Worm (Caenorhabditis elegans): ENCODE results near the gene F54D10.4.
"Not testable (repeated sequence)": the region's sequence is repeated elsewhere in the genome, so short reads cannot be mapped to it uniquely, and the experiment has no call there.

F54D10.4 gene

ce11 chrII:3764486-3764885 is 42.4 kb downstream of the F54D10.4 start, which contains the start of gene srx-112:
srx-112 (minus strand) TSS chrII:3764586.
- TF ChIP-seq nhr-25 (tag; optimal IDR thresholded peaks at IDR 0.05; ENCODE audit: borderline replicate concordance, insufficient read depth) = no peak
- no peak for TF ChIP-seq mdt-29 (GFP tag; IDR thresholded peaks at IDR 0.05)
- no peak for TF ChIP-seq F10B5.3 (tag; optimal IDR thresholded peaks at IDR 0.05)
- TF ChIP-seq mxl-3 (GFP tag; optimal IDR thresholded peaks at IDR 0.05) = no peak
- no peak for TF ChIP-seq hmg-1.1 (GFP tag; IDR thresholded peaks at IDR 0.05)
- no peak for TF ChIP-seq ctbp-1 (GFP tag; IDR thresholded peaks at IDR 0.05)
- TF ChIP-seq lsy-2 (tag; optimal IDR thresholded peaks at IDR 0.05) = no peak
- no peak for TF ChIP-seq dmd-6 (GFP tag; IDR thresholded peaks at IDR 0.05)
- TF ChIP-seq mdl-1 (tag; optimal IDR thresholded peaks at IDR 0.05) = no peak
- TF ChIP-seq daf-16 (GFP tag; optimal IDR thresholded peaks at IDR 0.05) = no peak
- no peak for TF ChIP-seq daf-16 (tag; optimal IDR thresholded peaks at IDR 0.05)
- no peak for TF ChIP-seq dpl-1 (GFP tag; optimal IDR thresholded peaks at IDR 0.05)
- no peak for TF ChIP-seq jun-1 (tag; optimal IDR thresholded peaks at IDR 0.05)
- no peak for TF ChIP-seq lir-3 (tag; optimal IDR thresholded peaks at IDR 0.05)
- no peak for TF ChIP-seq lin-38 (GFP tag; IDR thresholded peaks at IDR 0.05)
- TF ChIP-seq hlh-11 (tag; optimal IDR thresholded peaks at IDR 0.05) = no peak
- no peak for TF ChIP-seq set-16 (GFP tag; IDR thresholded peaks at IDR 0.05)
- TF ChIP-seq aly-2 (tag; optimal IDR thresholded peaks at IDR 0.05) = no peak
- no peak for TF ChIP-seq mes-2 (tag; optimal IDR thresholded peaks at IDR 0.05; ENCODE audit: poor library complexity, severe bottlenecking)

ce11 chrII:3761599-3761998 is 45.3 kb downstream of the F54D10.4 start, which contains the start of gene T24E12.6:
T24E12.6 (minus strand) TSS chrII:3761699.
- TF ChIP-seq unc-62 (GFP tag; optimal IDR thresholded peaks at IDR 0.05 in 1 of 2) = peak in 1 of 2 experiments; percentile 3
- TF ChIP-seq unc-62 (tag; optimal IDR thresholded peaks at IDR 0.05) = not testable (repeated sequence)

ce11 chrII:3759010-3759409 is 47.9 kb downstream of the F54D10.4 start, which contains the start of gene T24E12.12:
T24E12.12 (plus strand) TSS chrII:3759290.
- TF ChIP-seq vab-7 (GFP tag; IDR thresholded peaks at IDR 0.05) (no peak), nhr-10 (tag; optimal IDR thresholded peaks at IDR 0.05) (no peak), tag-97 (GFP tag; IDR thresholded peaks at IDR 0.05) (no peak), egl-43 (GFP tag; IDR thresholded peaks at IDR 0.05) (no peak), hif-1 (tag; optimal IDR thresholded peaks at IDR 0.05) (no peak), nhr-48 (tag; optimal IDR thresholded peaks at IDR 0.05) (no peak), mxl-3 (GFP tag; optimal IDR thresholded peaks at IDR 0.05) (no peak), ctbp-1 (GFP tag; IDR thresholded peaks at IDR 0.05) (no peak), gei-8 (GFP tag; optimal IDR thresholded peaks at IDR 0.05) (no peak), nhr-111 (GFP tag; optimal IDR thresholded peaks at IDR 0.05) (no peak), Y5F2A.4 (GFP tag; optimal IDR thresholded peaks at IDR 0.05) (no peak), Y75B8A.6 (GFP tag; IDR thresholded peaks at IDR 0.05) (no peak), set-16 (GFP tag; IDR thresholded peaks at IDR 0.05) (no peak), tra-1 (GFP tag; IDR thresholded peaks at IDR 0.05) (no peak), D1046.2 (GFP tag; IDR thresholded peaks at IDR 0.05) (no peak), mep-1 (tag; optimal IDR thresholded peaks at IDR 0.05) (no peak)

ce11 chrII:3757499-3757898 is 49.4 kb downstream of the F54D10.4 start, which contains the start of gene srx-111:
srx-111 (plus strand) TSS chrII:3757799.
- no peak for TF ChIP-seq D1046.2 (GFP tag; IDR thresholded peaks at IDR 0.05)
- TF ChIP-seq nhr-111 (GFP tag; optimal IDR thresholded peaks at IDR 0.05) = no peak
- no peak for TF ChIP-seq ama-1 (optimal IDR thresholded peaks at IDR 0.05)
- no peak for TF ChIP-seq pqm-1 (tag; optimal IDR thresholded peaks at IDR 0.05)
- no peak for TF ChIP-seq lin-1 (GFP tag; IDR thresholded peaks at IDR 0.05)
- TF ChIP-seq fkh-10 (GFP tag; optimal IDR thresholded peaks at IDR 0.05) = no peak
- TF ChIP-seq mdt-29 (GFP tag; IDR thresholded peaks at IDR 0.05) = no peak
- TF ChIP-seq daf-16 (GFP tag; optimal IDR thresholded peaks at IDR 0.05) = no peak
- TF ChIP-seq daf-16 (tag; optimal IDR thresholded peaks at IDR 0.05) = no peak
- no peak for TF ChIP-seq fos-1 (tag; optimal IDR thresholded peaks at IDR 0.05)
- TF ChIP-seq madf-9 (GFP tag; conservative IDR thresholded peaks at IDR 0.05) = no peak
- no peak for TF ChIP-seq ces-1 (GFP tag; optimal IDR thresholded peaks at IDR 0.05)

All from whole organism, L4 larva.